Fruit fly (Drosophila melanogaster): ENCODE results near the gene PQBP1.

The PQBP1 gene

DNA sequence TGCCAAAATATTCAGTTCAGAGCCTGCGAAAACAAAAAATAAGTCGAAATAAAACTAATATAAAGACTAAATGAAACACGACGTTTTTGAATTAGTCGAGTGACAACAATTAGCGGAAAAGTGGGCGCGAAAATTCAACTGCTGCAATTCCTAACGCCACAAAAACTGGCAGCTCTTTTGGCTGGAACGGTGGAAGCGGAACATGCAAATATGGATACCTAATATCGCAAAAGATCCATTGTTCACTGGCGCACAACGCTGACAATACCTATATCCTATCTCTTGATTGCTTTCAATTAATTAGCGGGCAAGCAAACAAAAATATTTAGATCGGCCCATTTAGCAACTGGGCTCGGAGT lies 16.2 kb upstream of the PQBP1 start, which contains the start of gene CG11791 (continued):
- TF ChIP-seq CG7786 (GFP tag; optimal IDR thresholded peaks at IDR 0.05) = no peak
- peak; percentile 43 for TF ChIP-seq Myb (GFP tag; optimal IDR thresholded peaks at IDR 0.05)

DNA sequence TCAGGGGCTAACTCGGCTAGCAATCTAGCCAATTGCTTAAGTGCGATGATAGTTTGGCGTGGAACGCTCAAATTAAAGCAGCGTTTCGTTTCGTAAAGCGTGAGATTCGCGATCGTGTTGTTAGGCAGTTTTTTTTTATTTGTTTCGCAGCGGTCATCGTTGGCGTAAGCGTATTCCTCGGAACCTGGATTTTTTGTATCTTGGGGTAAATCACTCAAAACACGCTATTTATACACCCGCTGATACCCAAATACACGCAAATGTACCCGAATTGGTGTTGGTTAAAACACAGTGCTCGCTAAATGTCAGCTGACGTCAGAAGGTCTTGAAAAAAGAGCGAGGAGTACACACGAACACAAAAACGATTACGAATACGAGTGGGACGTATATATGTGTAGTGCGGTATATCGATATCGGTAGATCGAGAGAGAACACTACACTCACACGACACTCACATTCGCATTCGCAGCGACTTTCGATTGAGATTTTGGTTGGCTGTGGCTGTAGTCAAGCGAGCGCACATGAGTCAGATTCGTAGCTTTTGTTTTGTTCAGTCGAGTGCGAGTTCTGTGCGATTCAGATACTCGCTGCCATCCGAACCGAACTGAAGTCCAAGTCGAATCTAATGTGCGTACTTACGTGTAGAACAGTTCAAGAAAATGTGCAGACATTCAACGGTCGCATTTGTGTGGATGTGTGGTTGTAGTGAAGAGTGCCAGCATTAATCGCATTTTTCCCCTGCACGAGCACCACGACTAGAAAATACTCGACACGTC lies 15.7 kb upstream of the PQBP1 start:
- TF ChIP-seq B-H1 (GFP tag; IDR thresholded peaks at IDR 0.05) (no peak), nerfin-1 (tag; optimal IDR thresholded peaks at IDR 0.05) (no peak), CG15514 (GFP tag; optimal IDR thresholded peaks at IDR 0.05) (peak; percentile 33), CG3995 (GFP tag; optimal IDR thresholded peaks at IDR 0.05) (peak; percentile 65), CG18011 (GFP tag; optimal IDR thresholded peaks at IDR 0.05) (no peak), CG9876 (GFP tag; optimal IDR thresholded peaks at IDR 0.05) (no peak), CG6765 (GFP tag; optimal IDR thresholded peaks at IDR 0.05) (peak; percentile 54), Fer3 (tag; optimal IDR thresholded peaks at IDR 0.05) (no peak), CG30020 (tag; optimal IDR thresholded peaks at IDR 0.05) (peak; percentile 33), cwo (GFP tag; optimal IDR thresholded peaks at IDR 0.05) (peak; percentile 49), Xrp1 (GFP tag; IDR thresholded peaks at IDR 0.05) (no peak), CG13296 (GFP tag; optimal IDR thresholded peaks at IDR 0.05) (peak; percentile 49), Asciz (GFP tag; optimal IDR thresholded peaks at IDR 0.05) (peak; percentile 17), yki (optimal IDR thresholded peaks at IDR 0.05) (no peak), ro (GFP tag; IDR thresholded peaks at IDR 0.05) (no peak), sens (GFP tag) (peak; percentile 62), CG6854 (GFP tag; optimal IDR thresholded peaks at IDR 0.05) (peak; percentile 10), Rfx (GFP tag; IDR thresholded peaks at IDR 0.05) (no peak), Eip74EF (GFP tag; optimal IDR thresholded peaks at IDR 0.05) (peak in 1 of 2 experiments; percentile 35), zfh2 (GFP tag; optimal IDR thresholded peaks at IDR 0.05) (no peak), Drgx (GFP tag; IDR thresholded peaks at IDR 0.05) (no peak), CG7271 (tag; optimal IDR thresholded peaks at IDR 0.05) (peak; percentile 55), jumu (GFP tag; optimal IDR thresholded peaks at IDR 0.05) (peak; percentile 17), ash1 (GFP tag; optimal IDR thresholded peaks at IDR 0.05) (no peak), tup (GFP tag; optimal IDR thresholded peaks at IDR 0.05) (no peak), ems (GFP tag; optimal IDR thresholded peaks at IDR 0.05) (no peak), rib (GFP tag; IDR thresholded peaks at IDR 0.05) (no peak), CG31365 (tag; optimal IDR thresholded peaks at IDR 0.05) (peak; percentile 28), CG8290 (GFP tag; optimal IDR thresholded peaks at IDR 0.05) (peak; percentile 60), CG8290 (tag; optimal IDR thresholded peaks at IDR 0.05) (peak; percentile 68 to 70), ap (GFP tag; IDR thresholded peaks at IDR 0.05) (no peak), CG9215 (GFP tag; IDR thresholded peaks at IDR 0.05) (no peak), MESR4 (GFP tag; optimal IDR thresholded peaks at IDR 0.05) (peak; percentile 56), Dfd (GFP tag; optimal IDR thresholded peaks at IDR 0.05) (no peak), Deaf1 (tag; optimal IDR thresholded peaks at IDR 0.05) (peak; percentile 94), CG32532 (GFP tag; IDR thresholded peaks at IDR 0.05) (no peak), CG32767 (GFP tag; IDR thresholded peaks at IDR 0.05) (no peak), ATbp (GFP tag; optimal IDR thresholded peaks at IDR 0.05) (no peak), az2 (GFP tag; optimal IDR thresholded peaks at IDR 0.05) (no peak), ab (GFP tag; optimal IDR thresholded peaks at IDR 0.05) (no peak), CG17186 (GFP tag; optimal IDR thresholded peaks at IDR 0.05) (no peak), otp (GFP tag; IDR thresholded peaks at IDR 0.05) (no peak), kay (GFP tag; optimal IDR thresholded peaks at IDR 0.05) (peak; percentile 93), CG17612 (GFP tag; IDR thresholded peaks at IDR 0.05) (no peak), trem (tag; optimal IDR thresholded peaks at IDR 0.05) (peak; percentile 48), wek (GFP tag; optimal IDR thresholded peaks at IDR 0.05) (no peak), CG10979 (tag; optimal IDR thresholded peaks at IDR 0.05) (no peak)

Data from whole organism, embryonic.